Fruit fly (Drosophila melanogaster) whole organism, embryonic: ENCODE measurements around the gene Cks85A.

Experiments used
- Atf-2 ChIP-seq: fragments of 200-800 bp; sonication (Bioruptor generic); optimal IDR thresholded peaks from 2 replicates; lab custom pipeline; 2016; ENCODE audit warnings: missing biosample characterization, missing genetic modification characterization
- B-H1 ChIP-seq: fragments of 200-800 bp; sonication (Bioruptor generic); IDR thresholded peaks from 3 replicates; pipeline ENCODE4 v1.3.6; 2022; ENCODE audit warnings: missing biosample characterization, missing genetic modification characterization
- Bdp1 ChIP-seq: fragments of 200-800 bp; sonication (Bioruptor generic); optimal IDR thresholded peaks from 3 replicates; lab custom pipeline; 2016; ENCODE audit warnings: missing biosample characterization, missing genetic modification characterization
- CG10147 ChIP-seq: fragments of 200-800 bp; sonication (Bioruptor generic); optimal IDR thresholded peaks from 2 replicates; lab custom pipeline; 2019; ENCODE audit warnings: missing biosample characterization, mild to moderate bottlenecking, missing genetic modification characterization, moderate library complexity
- CG10565 ChIP-seq: fragments of 200-800 bp; sonication (Bioruptor generic); optimal IDR thresholded peaks from 3 replicates; lab custom pipeline; 2016; ENCODE audit warnings: missing biosample characterization, mild to moderate bottlenecking, missing genetic modification characterization
- CG10959 ChIP-seq: fragments of 200-800 bp; sonication (Bioruptor generic); IDR thresholded peaks from 2 replicates; pipeline ENCODE4 v1.3.6; 2022; ENCODE audit warnings: missing biosample characterization, missing genetic modification characterization
- CG11696 ChIP-seq: fragments of 200-800 bp; sonication (Bioruptor generic); IDR thresholded peaks from 2 replicates; pipeline ENCODE4 v1.3.6; 2022; ENCODE audit warnings: missing biosample characterization, missing genetic modification characterization
- CG11723 ChIP-seq: fragments of 200-800 bp; sonication (Bioruptor generic); optimal IDR thresholded peaks from 2 replicates; lab custom pipeline; 2017; ENCODE audit warnings: missing biosample characterization, mild to moderate bottlenecking, missing genetic modification characterization
- CG15269 ChIP-seq: fragments of 200-800 bp; sonication (Bioruptor generic); optimal IDR thresholded peaks from 2 replicates; lab custom pipeline; 2018; ENCODE audit warnings: missing biosample characterization, mild to moderate bottlenecking, missing genetic modification characterization, moderate library complexity
- CG17328 ChIP-seq: fragments of 200-800 bp; sonication (Bioruptor generic); IDR thresholded peaks from 2 replicates; pipeline ENCODE4 v1.3.6; 2022; ENCODE audit warnings: missing biosample characterization, missing genetic modification characterization
- CG17912 ChIP-seq: fragments of 200-800 bp; sonication (Bioruptor generic); optimal IDR thresholded peaks from 2 replicates; lab custom pipeline; 2018; ENCODE audit warnings: missing biosample characterization, mild to moderate bottlenecking, missing genetic modification characterization
- CG18262 ChIP-seq: fragments of 200-800 bp; optimal IDR thresholded peaks from 3 replicates; lab custom pipeline; 2019; ENCODE audit warnings: missing biosample characterization, mild to moderate bottlenecking, missing genetic modification characterization, moderate library complexity
- CG2875 ChIP-seq: fragments of 200-800 bp; sonication (Bioruptor generic); optimal IDR thresholded peaks from 2 replicates; lab custom pipeline; 2017; ENCODE audit warnings: missing biosample characterization, mild to moderate bottlenecking, missing genetic modification characterization, missing genetic modification reagents
- CG32767 ChIP-seq: fragments of 200-800 bp; sonication (Bioruptor generic); IDR thresholded peaks from 2 replicates; pipeline ENCODE4 v1.3.6; 2022; ENCODE audit warnings: missing biosample characterization, missing genetic modification characterization
- CG8359 ChIP-seq: fragments of 200-800 bp; sonication (Bioruptor generic); optimal IDR thresholded peaks from 2 replicates; lab custom pipeline; 2017; ENCODE audit warnings: missing biosample characterization, mild to moderate bottlenecking, missing genetic modification characterization, borderline replicate concordance
- CG8765 ChIP-seq: fragments of 200-800 bp; sonication (Bioruptor generic); IDR thresholded peaks from 2 replicates; pipeline ENCODE4 v1.3.6; 2022; ENCODE audit warnings: missing biosample characterization, missing genetic modification characterization
- CG9215 ChIP-seq: fragments of 200-800 bp; sonication (Bioruptor generic); IDR thresholded peaks from 2 replicates; pipeline ENCODE4 v1.3.6; 2022; ENCODE audit warnings: missing biosample characterization, missing genetic modification characterization
- D19A ChIP-seq: fragments of 200-800 bp; optimal IDR thresholded peaks from 3 replicates; lab custom pipeline; 2019; ENCODE audit warnings: missing biosample characterization, mild to moderate bottlenecking, missing genetic modification characterization, moderate library complexity
- Dfd ChIP-seq, 2 experiments: fragments of >200 bp; optimal IDR thresholded peaks; 2 replicates each; lab custom pipeline; 2017; ENCODE audit warnings: missing biosample characterization in 2 of 2, missing genetic modification characterization in 2 of 2
- Fer1 ChIP-seq: fragments of 200-800 bp; sonication (Bioruptor generic); optimal IDR thresholded peaks from 2 replicates; lab custom pipeline; 2017; ENCODE audit warnings: missing biosample characterization, mild to moderate bottlenecking, missing genetic modification characterization
- Gug ChIP-seq: fragments of 200-800 bp; sonication (Bioruptor generic); IDR thresholded peaks from 4 replicates; pipeline ENCODE4 v1.3.6; 2022; ENCODE audit warnings: missing biosample characterization, missing genetic modification characterization
- Hand ChIP-seq: fragments of 200-800 bp; sonication (Bioruptor generic); optimal IDR thresholded peaks from 2 replicates; lab custom pipeline; 2017; ENCODE audit warnings: mild to moderate bottlenecking, missing biosample characterization, missing genetic modification reagents, missing genetic modification characterization
- Hsf ChIP-seq: fragments of 200-800 bp; sonication (Bioruptor generic); optimal IDR thresholded peaks from 3 replicates; lab custom pipeline; 2016; ENCODE audit warnings: missing biosample characterization, missing genetic modification characterization
- Lim3 ChIP-seq: fragments of 200-800 bp; sonication (Bioruptor generic); IDR thresholded peaks from 2 replicates; pipeline ENCODE4 v1.3.6; 2022; ENCODE audit warnings: missing biosample characterization, missing genetic modification characterization
- MBD-R2 ChIP-seq: fragments of 200-800 bp; sonication (Bioruptor generic); IDR thresholded peaks from 2 replicates; pipeline ENCODE4 v1.3.6; 2022; ENCODE audit warnings: missing biosample characterization, missing genetic modification characterization
- Opbp ChIP-seq: fragments of 200-800 bp; sonication (Bioruptor generic); IDR thresholded peaks from 3 replicates; pipeline ENCODE4 v1.3.6; 2022; ENCODE audit warnings: missing biosample characterization, missing genetic modification characterization; ENCODE audit not compliant: partially characterized antibody
- Poxn ChIP-seq: fragments of 200-800 bp; sonication (Bioruptor generic); IDR thresholded peaks from 2 replicates; pipeline ENCODE4 v1.3.6; 2022; ENCODE audit warnings: missing biosample characterization, missing genetic modification characterization
- Side ChIP-seq: fragments of 200-800 bp; sonication (Bioruptor generic); optimal IDR thresholded peaks from 2 replicates; lab custom pipeline; 2016; ENCODE audit warnings: missing biosample characterization, missing genetic modification characterization
- Six4 ChIP-seq: fragments of 200-800 bp; sonication (Bioruptor generic); optimal IDR thresholded peaks from 2 replicates; lab custom pipeline; 2016; ENCODE audit warnings: missing biosample characterization, missing genetic modification characterization
- Trl ChIP-seq, 3 experiments: fragments of >200 bp in 2 of 3; fragments of 200-800 bp in 1 of 3; sonication (Bioruptor generic) in 1 of 3; optimal IDR thresholded peaks; 2 replicates in 1 of 3; 3 replicates in 2 of 3; lab custom pipeline; 2016 to 2017; ENCODE audit warnings: missing biosample characterization in 1 of 3, missing genetic modification characterization in 1 of 3
- Xrp1 ChIP-seq: fragments of 200-800 bp; sonication (Bioruptor generic); IDR thresholded peaks from 2 replicates; pipeline ENCODE4 v1.3.6; 2022; ENCODE audit warnings: missing biosample characterization, missing genetic modification characterization
- bsh ChIP-seq, 2 experiments: fragments of 200-800 bp; sonication (Bioruptor generic); optimal IDR thresholded peaks; 2 replicates each; lab custom pipeline; 2017 to 2018; ENCODE audit warnings: mild to moderate bottlenecking in 2 of 2, missing biosample characterization in 2 of 2, missing genetic modification characterization in 2 of 2, moderate library complexity in 1 of 2
- cg ChIP-seq: fragments of 200-800 bp; sonication (Bioruptor generic); optimal IDR thresholded peaks from 3 replicates; lab custom pipeline; 2019; ENCODE audit warnings: missing biosample characterization, mild to moderate bottlenecking, missing genetic modification characterization, moderate library complexity
- chif ChIP-seq, 2 experiments: fragments of 200-800 bp; sonication (Bioruptor generic); optimal IDR thresholded peaks; 3 replicates each; lab custom pipeline; 2016; ENCODE audit warnings: missing biosample characterization in 2 of 2, missing genetic modification characterization in 2 of 2
- croc ChIP-seq: fragments of 200-800 bp; sonication (Bioruptor generic); conservative IDR thresholded peaks from 3 replicates; pipeline ENCODE4 v1.3.6; 2022; ENCODE audit warnings: missing biosample characterization, missing genetic modification characterization
- da ChIP-seq: fragments of 200-800 bp; sonication (Bioruptor generic); optimal IDR thresholded peaks from 2 replicates; lab custom pipeline; 2016; ENCODE audit warnings: missing biosample characterization, missing genetic modification characterization
- ftz-f1 ChIP-seq: fragments of 200-800 bp; sonication (Bioruptor generic); optimal IDR thresholded peaks from 2 replicates; lab custom pipeline; 2016; ENCODE audit warnings: missing biosample characterization, missing genetic modification characterization
- gro ChIP-seq: fragments of 200-800 bp; sonication (Bioruptor generic); optimal IDR thresholded peaks from 2 replicates; lab custom pipeline; 2016; ENCODE audit warnings: missing biosample characterization, missing genetic modification characterization
- knrl ChIP-seq: fragments of 200-800 bp; sonication (Bioruptor generic); IDR thresholded peaks from 3 replicates; pipeline ENCODE4 v1.3.6; 2022; ENCODE audit warnings: missing biosample characterization, missing genetic modification characterization; ENCODE audit not compliant: partially characterized antibody
- mld ChIP-seq: fragments of 200-800 bp; sonication (Bioruptor generic); IDR thresholded peaks from 3 replicates; pipeline ENCODE4 v1.3.6; 2022; ENCODE audit warnings: missing biosample characterization, missing genetic modification characterization; ENCODE audit not compliant: partially characterized antibody
- p53 ChIP-seq: fragments of 200-800 bp; sonication (Bioruptor generic); optimal IDR thresholded peaks from 2 replicates; lab custom pipeline; 2016; ENCODE audit warnings: missing biosample characterization, missing genetic modification characterization
- repo ChIP-seq: fragments of 200-800 bp; sonication (Bioruptor generic); optimal IDR thresholded peaks from 2 replicates; lab custom pipeline; 2016; ENCODE audit warnings: missing biosample characterization, missing genetic modification characterization
- rib ChIP-seq: fragments of 200-800 bp; sonication (Bioruptor generic); IDR thresholded peaks from 2 replicates; pipeline ENCODE4 v1.3.6; 2022; ENCODE audit warnings: missing biosample characterization, missing genetic modification characterization
- row ChIP-seq: fragments of 200-800 bp; sonication (Bioruptor generic); IDR thresholded peaks from 3 replicates; pipeline ENCODE4 v1.3.6; 2022; ENCODE audit warnings: missing biosample characterization, missing genetic modification characterization
- sim ChIP-seq: fragments of 200-800 bp; sonication (Bioruptor generic); IDR thresholded peaks from 2 replicates; pipeline ENCODE4 v1.3.6; 2022; ENCODE audit warnings: missing biosample characterization, missing genetic modification characterization
- slbo ChIP-seq: fragments of 200-800 bp; sonication (Bioruptor generic); IDR thresholded peaks from 2 replicates; pipeline ENCODE4 v1.3.6; 2022; ENCODE audit warnings: missing biosample characterization, missing genetic modification characterization
- tin ChIP-seq: fragments of 200-800 bp; sonication (Bioruptor generic); optimal IDR thresholded peaks from 3 replicates; lab custom pipeline; 2016; ENCODE audit warnings: missing biosample characterization, missing genetic modification characterization
- tll ChIP-seq, 2 experiments: fragments of 200-800 bp in 1 of 2; fragments of >200 bp in 1 of 2; sonication (Bioruptor generic) in 1 of 2; optimal IDR thresholded peaks; 2 replicates each; lab custom pipeline; 2017 to 2019; ENCODE audit warnings: missing biosample characterization in 2 of 2, missing genetic modification characterization in 2 of 2, mild to moderate bottlenecking in 1 of 2, moderate library complexity in 1 of 2

Cks85A gene

DNA sequence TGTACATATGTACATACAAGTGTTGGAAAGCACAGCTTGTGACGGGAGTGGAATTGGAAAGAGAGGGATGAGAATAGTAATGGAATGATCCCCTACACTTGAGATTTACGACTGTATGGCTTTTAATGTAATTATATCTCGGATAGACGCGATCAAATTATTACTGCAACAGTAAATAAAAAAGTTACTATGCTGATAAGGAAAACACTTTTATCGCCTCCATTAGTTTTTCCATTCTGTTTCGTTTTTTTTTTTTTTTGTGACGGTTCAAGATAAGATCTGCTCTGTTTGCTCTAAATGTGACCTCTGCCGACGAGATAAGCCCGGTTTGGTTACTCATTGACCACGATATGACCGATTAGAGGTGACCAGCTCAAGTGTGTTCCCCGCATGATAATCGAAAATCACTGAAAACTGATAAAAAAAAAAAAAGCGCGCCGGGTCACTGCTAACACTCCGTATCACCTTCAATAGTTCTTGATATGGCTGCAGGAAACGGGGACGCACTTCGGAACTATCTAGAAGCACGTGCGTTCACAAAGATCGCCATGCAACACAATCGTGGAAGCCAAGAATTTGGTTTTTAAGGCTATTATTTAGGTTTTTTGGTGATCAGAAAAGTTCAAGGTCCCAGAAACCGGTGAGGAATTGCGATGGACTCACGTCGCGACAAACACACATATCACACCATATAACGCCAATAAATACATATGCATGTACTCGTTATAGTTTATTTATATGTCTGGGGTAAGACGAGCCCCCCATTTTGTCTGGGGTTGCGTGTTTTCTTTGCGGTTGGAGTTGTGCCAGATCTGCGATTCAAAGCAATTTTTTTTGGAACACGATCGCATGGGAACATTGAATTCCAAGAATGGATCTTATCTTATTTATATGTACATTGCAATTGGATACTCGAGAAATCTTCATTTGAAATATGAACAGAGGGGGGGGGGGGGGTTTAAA lies 47.4 kb downstream of the Cks85A start, which contains the start of gene p (continued):
- TF ChIP-seq Opbp (GFP tag; lab: Robert Waterston, UW) (no peak), cg (no peak), CG8359 (GFP tag; lab: Kevin White, UChicago) (peak; percentile 37), CG9215 (GFP tag; lab: Robert Waterston, UW) (no peak), CG17328 (0 out of 2 replicates have a peak, but pooled peaks have one; percentile 22), CG11696 (GFP tag; lab: Robert Waterston, UW) (no peak), CG32767 (GFP tag; lab: Robert Waterston, UW) (no peak), CG17912 (GFP tag; lab: Kevin White, UChicago) (no peak), Hand (GFP tag; lab: Kevin White, UChicago) (peak; percentile 5), CG10959 (GFP tag; lab: Robert Waterston, UW) (no peak), gro (GFP tag; lab: Kevin White, UChicago) (no peak), CG10565 (no peak), Atf-2 (no peak), croc (no peak), Hsf (peak; percentile 50), chif (GFP tag; optimal IDR thresholded peaks at IDR 0.05; lab: Kevin White, UChicago) (peak in 1 of 2 experiments; percentile 31), tin (GFP tag; lab: Kevin White, UChicago) (peak; percentile 43), slbo (peak; percentile 56), MBD-R2 (GFP tag; lab: Robert Waterston, UW) (peak; percentile 30; the same call in 1 of the 2 replicates), CG18262 (tag; lab: Kevin White, UChicago) (peak; percentile 41), p53 (GFP tag; lab: Kevin White, UChicago) (no peak), CG8765 (GFP tag; lab: Robert Waterston, UW) (no peak), Dfd (GFP tag; optimal IDR thresholded peaks at IDR 0.05; lab: Kevin White, UChicago) (no peak), Lim3 (GFP tag; lab: Robert Waterston, UW) (no peak), ftz-f1 (GFP tag; lab: Kevin White, UChicago) (no peak), Fer1 (peak; percentile 63), B-H1 (GFP tag; lab: Robert Waterston, UW) (no peak; the same call in 2 of the 3 replicates), repo (GFP tag; lab: Kevin White, UChicago) (peak; percentile 52), Xrp1 (peak; percentile 66), CG15269 (peak; percentile 30), Bdp1 (GFP tag; lab: Kevin White, UChicago) (peak; percentile 44), bsh (GFP tag; optimal IDR thresholded peaks at IDR 0.05; lab: Kevin White, UChicago) (peak in 1 of 2 experiments; percentile 50), CG11723 (no peak), Six4 (peak; percentile 24), sim (GFP tag; lab: Robert Waterston, UW) (peak; percentile 48; the same call in 1 of the 2 replicates), Trl (optimal IDR thresholded peaks at IDR 0.05; lab: Kevin White, UChicago) (no peak), Trl (GFP tag; optimal IDR thresholded peaks at IDR 0.05; lab: Kevin White, UChicago) (peak; percentile 27), row (GFP tag; lab: Robert Waterston, UW) (peak; percentile 47; the same call in 2 of the 3 replicates), CG10147 (GFP tag; lab: Kevin White, UChicago) (peak; percentile 18), mld (no peak), da (GFP tag; lab: Kevin White, UChicago) (no peak), D19A (tag; lab: Kevin White, UChicago) (no peak), Poxn (GFP tag; lab: Robert Waterston, UW) (no peak), CG2875 (GFP tag; lab: Kevin White, UChicago) (no peak), knrl (no peak), Gug (GFP tag; lab: Robert Waterston, UW) (no peak), rib (peak; percentile 53), tll (GFP tag; optimal IDR thresholded peaks at IDR 0.05; lab: Kevin White, UChicago) (no peak), Side (GFP tag; lab: Kevin White, UChicago) (peak; percentile 28)
